Worm (Caenorhabditis elegans) whole organism, L1 larva: Measurements from ENCODE around the gene sphk-1.

Experiments used
- C16A3.4 ChIP-seq: fragments of 150-350 bp; optimal IDR thresholded peaks from 2 replicates; lab custom pipeline; 2014; ENCODE audit warnings: missing biosample characterization, missing genetic modification characterization
- aha-1 ChIP-seq: fragments of 150-350 bp; optimal IDR thresholded peaks from 2 replicates; lab custom pipeline; 2014; ENCODE audit warnings: missing biosample characterization, missing genetic modification characterization
- alr-1 ChIP-seq: fragments of 200-800 bp; sonication (Bioruptor generic); optimal IDR thresholded peaks from 2 replicates; lab custom pipeline; 2018; ENCODE audit warnings: borderline replicate concordance, mild to moderate bottlenecking, missing genetic modification characterization, missing compliant biosample characterization
- aly-2 ChIP-seq: fragments of 150-350 bp; optimal IDR thresholded peaks from 2 replicates; lab custom pipeline; 2014; ENCODE audit warnings: missing biosample characterization, missing genetic modification characterization
- blmp-1 ChIP-seq: fragments of 150-350 bp; optimal IDR thresholded peaks from 2 replicates; lab custom pipeline; 2014; ENCODE audit warnings: missing biosample characterization, missing genetic modification characterization
- ceh-63 ChIP-seq: fragments of 200-800 bp; sonication (Bioruptor generic); optimal IDR thresholded peaks from 2 replicates; lab custom pipeline; 2018; ENCODE audit warnings: mild to moderate bottlenecking, missing genetic modification characterization, missing compliant biosample characterization
- efl-1 ChIP-seq, 4 experiments: fragments of 150-350 bp; optimal IDR thresholded peaks in 3 of 4; peaks in 1 of 4; 1 replicate in 1 of 4; 2 replicates in 3 of 4; lab custom pipeline; 2014; ENCODE audit warnings: missing biosample characterization in 2 of 4, missing genetic modification characterization in 2 of 4, missing genetic modification reagents in 2 of 4
- efl-3 ChIP-seq: fragments of 200-800 bp; sonication (Bioruptor generic); optimal IDR thresholded peaks from 2 replicates; lab custom pipeline; 2018; ENCODE audit warnings: mild to moderate bottlenecking, missing genetic modification characterization, missing compliant biosample characterization
- elt-3 ChIP-seq, 6 experiments: fragments of 150-350 bp in 1 of 6; sonication (generic microtip); optimal IDR thresholded peaks; 2 replicates each; lab custom pipeline; 2017 to 2018; ENCODE audit warnings: missing biosample characterization in 6 of 6, missing genetic modification characterization in 6 of 6, inconsistent platforms in 1 of 6
- fos-1 ChIP-seq: fragments of 150-350 bp; optimal IDR thresholded peaks from 2 replicates; lab custom pipeline; 2014; ENCODE audit warnings: missing biosample characterization, missing genetic modification characterization
- grh-1 ChIP-seq: fragments of 200-800 bp; sonication (Bioruptor generic); IDR thresholded peaks from 2 replicates; pipeline ENCODE4 v1.3.6; 2022; ENCODE audit warnings: missing genetic modification reagents, missing genetic modification characterization, missing compliant biosample characterization
- lin-13 ChIP-seq: fragments of 150-350 bp; optimal IDR thresholded peaks from 2 replicates; lab custom pipeline; 2014; ENCODE audit warnings: missing biosample characterization, missing genetic modification reagents, missing genetic modification characterization
- lin-14 ChIP-seq: fragments of 200-800 bp; sonication (Bioruptor generic); optimal IDR thresholded peaks from 2 replicates; lab custom pipeline; 2018; ENCODE audit warnings: mild to moderate bottlenecking, missing genetic modification characterization, moderate library complexity, missing compliant biosample characterization
- lin-35 ChIP-seq, 2 experiments: fragments of 150-350 bp; optimal IDR thresholded peaks; 2 replicates each; lab custom pipeline; 2014; ENCODE audit warnings: missing biosample characterization in 2 of 2, missing genetic modification characterization in 2 of 2, missing genetic modification reagents in 2 of 2
- lir-3 ChIP-seq: sonication (generic microtip); optimal IDR thresholded peaks from 2 replicates; lab custom pipeline; 2016; ENCODE audit warnings: mild to moderate bottlenecking, missing genetic modification characterization, moderate library complexity, missing compliant biosample characterization; ENCODE audit not compliant: poor library complexity
- lsy-2 ChIP-seq, 2 experiments: fragments of 150-350 bp; optimal IDR thresholded peaks; 2 replicates each; lab custom pipeline; 2014; ENCODE audit warnings: missing biosample characterization in 2 of 2, missing genetic modification characterization in 2 of 2
- mdl-1 ChIP-seq, 2 experiments: fragments of 150-350 bp; optimal IDR thresholded peaks; 2 replicates each; lab custom pipeline; 2014 to 2017; ENCODE audit warnings: missing biosample characterization in 2 of 2, missing genetic modification characterization in 2 of 2, inconsistent platforms in 1 of 2
- mef-2 ChIP-seq: fragments of 150-350 bp; optimal IDR thresholded peaks from 2 replicates; lab custom pipeline; 2014; ENCODE audit warnings: missing biosample characterization, missing genetic modification characterization
- mep-1 ChIP-seq: fragments of 150-350 bp; optimal IDR thresholded peaks from 2 replicates; lab custom pipeline; 2014; ENCODE audit warnings: missing biosample characterization, missing genetic modification characterization
- nhr-11 ChIP-seq: fragments of 150-350 bp; optimal IDR thresholded peaks from 2 replicates; lab custom pipeline; 2014; ENCODE audit warnings: missing biosample characterization, missing genetic modification characterization
- nhr-19 ChIP-seq: fragments of 200-800 bp; sonication (Bioruptor generic); conservative IDR thresholded peaks from 2 replicates; pipeline ENCODE4 v1.3.6; 2022; ENCODE audit warnings: missing genetic modification characterization, missing compliant biosample characterization
- nhr-20 ChIP-seq: sonication (generic microtip); optimal IDR thresholded peaks from 2 replicates; lab custom pipeline; 2016; ENCODE audit warnings: mild to moderate bottlenecking, missing genetic modification characterization, missing compliant biosample characterization
- nhr-47 ChIP-seq: sonication (generic microtip); optimal IDR thresholded peaks from 2 replicates; lab custom pipeline; 2016; ENCODE audit warnings: mild to moderate bottlenecking, missing genetic modification characterization, moderate library complexity, missing compliant biosample characterization
- nhr-71 ChIP-seq: sonication (generic microtip); optimal IDR thresholded peaks from 2 replicates; lab custom pipeline; 2016; ENCODE audit warnings: mild to moderate bottlenecking, missing genetic modification characterization, moderate library complexity, missing compliant biosample characterization
- nhr-85 ChIP-seq: sonication (generic microtip); peaks from one replicate; lab custom pipeline; 2016; ENCODE audit warnings: missing genetic modification characterization, inconsistent platforms, missing compliant biosample characterization
- nhr-90 ChIP-seq: sonication (generic microtip); optimal IDR thresholded peaks from 2 replicates; lab custom pipeline; 2016; ENCODE audit warnings: mild to moderate bottlenecking, missing genetic modification characterization, missing compliant biosample characterization; ENCODE audit not compliant: poor library complexity
- pag-3 ChIP-seq: sonication (generic microtip); optimal IDR thresholded peaks from 2 replicates; lab custom pipeline; 2017; ENCODE audit warnings: missing genetic modification characterization, mild to moderate bottlenecking, missing compliant biosample characterization, antibody characterized with exemption, borderline replicate concordance; ENCODE audit not compliant: insufficient read depth
- pax-3 ChIP-seq: fragments of 200-800 bp; sonication (Bioruptor generic); optimal IDR thresholded peaks from 2 replicates; lab custom pipeline; 2018; ENCODE audit warnings: mild to moderate bottlenecking, missing genetic modification characterization, moderate library complexity, missing compliant biosample characterization
- rnt-1 ChIP-seq: sonication (generic microtip); optimal IDR thresholded peaks from 2 replicates; lab custom pipeline; 2016; ENCODE audit warnings: mild to moderate bottlenecking, missing genetic modification characterization, moderate library complexity, missing compliant biosample characterization
- snu-23 ChIP-seq: sonication (generic microtip); optimal IDR thresholded peaks from 2 replicates; lab custom pipeline; 2016; ENCODE audit warnings: missing genetic modification characterization, missing compliant biosample characterization
- sptf-1 ChIP-seq: fragments of 150-350 bp; optimal IDR thresholded peaks from 2 replicates; lab custom pipeline; 2014; ENCODE audit warnings: missing biosample characterization, missing genetic modification characterization
- swsn-7 ChIP-seq: sonication (generic microtip); optimal IDR thresholded peaks from 2 replicates; lab custom pipeline; 2016; ENCODE audit warnings: missing genetic modification characterization, missing compliant biosample characterization
- tbx-2 ChIP-seq: sonication (generic microtip); optimal IDR thresholded peaks from 2 replicates; lab custom pipeline; 2016; ENCODE audit warnings: missing genetic modification characterization, missing compliant biosample characterization
- unc-130 ChIP-seq: fragments of 150-350 bp; optimal IDR thresholded peaks from 2 replicates; lab custom pipeline; 2017; ENCODE audit warnings: missing biosample characterization, missing genetic modification characterization, inconsistent platforms
- unc-86 ChIP-seq: sonication (generic microtip); optimal IDR thresholded peaks from 2 replicates; lab custom pipeline; 2016; ENCODE audit warnings: missing genetic modification characterization, missing compliant biosample characterization
- vab-15 ChIP-seq: sonication (generic microtip); optimal IDR thresholded peaks from 2 replicates; lab custom pipeline; 2017; ENCODE audit warnings: missing genotype, mild to moderate bottlenecking, missing genetic modification characterization, missing compliant biosample characterization
- zag-1 ChIP-seq: fragments of 150-350 bp; optimal IDR thresholded peaks from 2 replicates; lab custom pipeline; 2014; ENCODE audit warnings: missing biosample characterization, missing genetic modification characterization
- ztf-4 ChIP-seq: fragments of 150-350 bp; optimal IDR thresholded peaks from 2 replicates; lab custom pipeline; 2014; ENCODE audit warnings: missing biosample characterization, missing genetic modification characterization

Gene sphk-1

DNA sequence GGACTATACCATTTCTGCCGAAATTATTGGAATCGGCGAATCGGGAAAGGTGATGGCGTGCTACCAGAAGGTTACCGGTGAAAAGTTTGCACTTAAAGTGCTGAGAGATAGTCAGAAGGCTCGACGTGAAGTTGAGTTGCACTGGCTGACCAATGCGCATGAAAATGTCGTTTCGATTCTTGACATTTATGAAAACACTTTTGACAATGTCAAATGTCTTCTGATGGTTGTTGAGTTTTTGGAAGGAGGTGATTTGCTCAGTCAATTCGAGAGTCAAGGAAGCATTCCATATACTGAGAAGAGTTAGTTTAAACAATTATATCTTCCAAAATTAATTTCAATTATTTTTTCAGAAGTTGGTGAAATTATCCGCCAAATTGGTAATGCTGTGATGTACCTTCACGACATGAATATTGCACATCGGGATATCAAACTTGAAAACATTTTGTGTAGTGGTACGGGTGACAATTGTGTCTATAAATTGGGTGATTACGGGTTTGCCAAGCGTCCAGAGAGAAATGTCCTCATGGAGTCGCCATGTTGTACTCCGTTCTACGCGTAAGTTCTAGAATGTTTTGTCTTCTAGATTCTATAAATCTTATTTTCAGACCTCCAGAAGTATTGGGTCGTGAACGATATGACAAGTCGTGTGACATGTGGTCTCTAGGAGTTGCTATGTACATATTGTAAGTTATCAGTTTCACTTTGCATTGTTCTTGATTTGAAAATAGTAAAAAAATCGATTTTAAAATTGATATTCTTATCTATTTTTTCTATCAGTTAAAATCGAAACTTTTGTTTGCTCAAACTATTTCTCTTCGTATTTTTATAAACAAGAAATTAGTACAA lies 44.2 kb upstream of the sphk-1 start (continued):
- TF ChIP-seq vab-15 (tag; lab: Kevin White, UChicago) (no peak), fos-1 (tag; lab: Kevin White, UChicago) (no peak), alr-1 (tag; lab: Kevin White, UChicago) (no peak), efl-1 (optimal IDR thresholded peaks at IDR 0.05; lab: Kevin White, UChicago) (no peak), efl-1 (GFP tag; optimal IDR thresholded peaks at IDR 0.05 in 1 of 2; lab: Kevin White, UChicago) (peak in 1 of 2 experiments; percentile 15), efl-3 (no peak), lir-3 (tag; lab: Kevin White, UChicago) (peak; percentile 23), nhr-20 (tag; lab: Kevin White, UChicago) (no peak), sptf-1 (tag; lab: Kevin White, UChicago) (no peak)

DNA sequence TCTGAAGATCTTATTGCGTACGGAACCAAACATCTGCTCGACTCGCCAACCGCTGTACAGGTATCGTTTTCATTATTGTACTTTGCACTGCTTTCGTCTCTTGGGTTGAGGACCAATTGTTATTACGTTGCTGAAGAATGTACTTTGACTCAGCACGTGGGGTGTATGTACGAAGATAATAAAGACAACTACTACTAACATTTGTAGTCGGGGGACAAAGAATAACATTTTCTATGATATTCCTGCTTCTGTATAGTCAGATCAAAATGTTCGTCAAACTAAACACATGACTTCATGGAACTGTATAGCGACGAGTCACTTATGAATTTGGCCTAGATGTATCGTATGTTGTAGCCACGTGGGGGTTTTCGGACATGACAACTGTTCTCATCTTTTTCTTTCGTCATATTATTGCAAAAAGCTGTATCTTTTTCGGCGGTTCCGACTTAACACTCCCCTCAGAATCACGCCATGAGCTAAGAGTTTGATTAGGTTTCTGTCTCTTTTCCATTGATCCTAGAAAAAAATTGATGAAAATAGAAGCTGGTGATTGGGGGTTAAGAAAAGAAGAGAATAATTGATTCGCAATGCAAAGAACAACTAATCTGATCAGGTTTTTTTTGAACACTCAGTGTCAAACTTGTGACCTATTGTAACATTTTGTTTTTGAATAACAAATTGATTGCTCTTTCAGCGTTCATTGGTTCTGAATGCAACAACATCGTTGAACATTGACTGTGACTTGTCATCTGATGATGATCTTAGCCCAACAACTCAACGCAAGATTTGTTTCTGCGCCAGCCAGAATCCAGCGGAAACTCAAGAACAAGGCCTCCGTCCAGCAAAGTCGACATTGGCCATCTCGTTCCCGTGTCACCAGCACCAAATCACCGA lies 43.3 kb upstream of the sphk-1 start:
- TF ChIP-seq aha-1 (tag; lab: Kevin White, UChicago) (no peak), C16A3.4 (peak; percentile 9), elt-3 (tag; optimal IDR thresholded peaks at IDR 0.05; lab: Kevin White, UChicago) (peak in 1 of 6 experiments; percentile 59), lsy-2 (tag; optimal IDR thresholded peaks at IDR 0.05; lab: Kevin White, UChicago) (peak in 1 of 2 experiments; percentile 47), snu-23 (GFP tag; lab: Kevin White, UChicago) (peak; percentile 19), nhr-71 (peak; percentile 62), lin-35 (GFP tag; optimal IDR thresholded peaks at IDR 0.05; lab: Kevin White, UChicago) (peak in 1 of 2 experiments; percentile 55), aly-2 (tag; lab: Kevin White, UChicago) (peak; percentile 31), nhr-85 (tag; lab: Kevin White, UChicago) (peak; percentile 79), nhr-90 (tag; lab: Kevin White, UChicago) (peak; percentile 35), efl-1 (optimal IDR thresholded peaks at IDR 0.05; lab: Kevin White, UChicago) (no peak), efl-1 (GFP tag; optimal IDR thresholded peaks at IDR 0.05 in 1 of 2; lab: Kevin White, UChicago) (peak in 1 of 2 experiments; percentile 91), ceh-63 (no peak), lin-13 (GFP tag; lab: Kevin White, UChicago) (peak; percentile 31), rnt-1 (tag; lab: Kevin White, UChicago) (peak; percentile 50), grh-1 (GFP tag; lab: Robert Waterston, UW) (0 out of 2 replicates have a peak, but pooled peaks have one; percentile 24), unc-130 (peak; percentile 52), ztf-4 (tag; lab: Kevin White, UChicago) (peak; percentile 33), nhr-19 (peak; percentile 90), lin-14 (peak; percentile 36), nhr-47 (tag; lab: Kevin White, UChicago) (peak; percentile 24), unc-86 (tag; lab: Kevin White, UChicago) (no peak), swsn-7 (tag; lab: Kevin White, UChicago) (no peak), mef-2 (tag; lab: Kevin White, UChicago) (no peak), pag-3 (tag; lab: Kevin White, UChicago) (no peak), lir-3 (tag; lab: Kevin White, UChicago) (peak; percentile 31), blmp-1 (tag; lab: Kevin White, UChicago) (peak; percentile 36), mdl-1 (tag; optimal IDR thresholded peaks at IDR 0.05; lab: Kevin White, UChicago) (peak in 1 of 2 experiments; percentile 57), mep-1 (tag; lab: Kevin White, UChicago) (peak; percentile 1), pax-3 (no peak), nhr-20 (tag; lab: Kevin White, UChicago) (peak; percentile 42), zag-1 (no peak), tbx-2 (tag; lab: Kevin White, UChicago) (no peak), nhr-11 (tag; lab: Kevin White, UChicago) (no peak)
- TF ChIP-seq, all 84 proteins: peak for 23
